Fruit fly (Drosophila melanogaster) whole organism, embryonic: ENCODE data around the gene spd-2.

Experiments
- Asciz ChIP-seq: fragments of 200-800 bp; sonication (Bioruptor generic); optimal IDR thresholded peaks from 2 replicates; lab custom pipeline; 2017; ENCODE audit warnings: missing biosample characterization, mild to moderate bottlenecking, missing genetic modification characterization, missing genetic modification reagents
- B-H1 ChIP-seq: fragments of 200-800 bp; sonication (Bioruptor generic); IDR thresholded peaks from 3 replicates; pipeline ENCODE4 v1.3.6; 2022; ENCODE audit warnings: missing biosample characterization, missing genetic modification characterization
- Bdp1 ChIP-seq: fragments of 200-800 bp; sonication (Bioruptor generic); optimal IDR thresholded peaks from 3 replicates; lab custom pipeline; 2016; ENCODE audit warnings: missing biosample characterization, missing genetic modification characterization
- CG11398 ChIP-seq: fragments of 200-800 bp; sonication (Bioruptor generic); optimal IDR thresholded peaks from 2 replicates; lab custom pipeline; 2016; ENCODE audit warnings: missing biosample characterization, missing genetic modification characterization
- CG11504 ChIP-seq: fragments of 200-800 bp; sonication (Bioruptor generic); optimal IDR thresholded peaks from 3 replicates; lab custom pipeline; 2019; ENCODE audit warnings: missing biosample characterization, mild to moderate bottlenecking, missing genetic modification characterization, moderate library complexity
- CG11560 ChIP-seq: fragments of 200-800 bp; sonication (Bioruptor generic); IDR thresholded peaks from 3 replicates; pipeline ENCODE4 v1.3.6; 2022; ENCODE audit warnings: missing biosample characterization, missing genetic modification characterization
- CG1233 ChIP-seq: fragments of 200-800 bp; sonication (Bioruptor generic); optimal IDR thresholded peaks from 4 replicates; lab custom pipeline; 2018; ENCODE audit warnings: missing biosample characterization, mild to moderate bottlenecking, missing genetic modification characterization
- CG12391 ChIP-seq: fragments of 200-800 bp; sonication (Bioruptor generic); optimal IDR thresholded peaks from 3 replicates; lab custom pipeline; 2018; ENCODE audit warnings: missing biosample characterization, mild to moderate bottlenecking, missing genetic modification characterization, moderate library complexity
- CG12659 ChIP-seq: fragments of 200-800 bp; sonication (Bioruptor generic); optimal IDR thresholded peaks from 3 replicates; lab custom pipeline; 2017; ENCODE audit warnings: mild to moderate bottlenecking, missing biosample characterization, missing genetic modification reagents, missing genetic modification characterization
- CG13123 ChIP-seq: fragments of 200-800 bp; sonication (Bioruptor generic); optimal IDR thresholded peaks from 2 replicates; lab custom pipeline; 2016; ENCODE audit warnings: missing biosample characterization, missing genetic modification characterization
- CG13775 ChIP-seq: fragments of 200-800 bp; sonication (Bioruptor generic); optimal IDR thresholded peaks from 3 replicates; lab custom pipeline; 2017; ENCODE audit warnings: missing biosample characterization, mild to moderate bottlenecking, missing genetic modification characterization
- CG14441 ChIP-seq: fragments of 200-800 bp; sonication (Bioruptor generic); IDR thresholded peaks from 2 replicates; pipeline ENCODE4 v1.3.6; 2022; ENCODE audit warnings: missing biosample characterization, missing genetic modification characterization
- CG14965 ChIP-seq: fragments of 200-800 bp; sonication (Bioruptor generic); optimal IDR thresholded peaks from 2 replicates; lab custom pipeline; 2016; ENCODE audit warnings: missing biosample characterization, missing genetic modification characterization, borderline replicate concordance
- CG15601 ChIP-seq: fragments of 200-800 bp; sonication (Bioruptor generic); optimal IDR thresholded peaks from 3 replicates; lab custom pipeline; 2019; ENCODE audit warnings: missing biosample characterization, mild to moderate bottlenecking, missing genetic modification characterization, moderate library complexity
- CG1602 ChIP-seq: fragments of 200-800 bp; sonication (Bioruptor generic); optimal IDR thresholded peaks from 3 replicates; lab custom pipeline; 2016; ENCODE audit warnings: missing biosample characterization, missing genetic modification characterization
- CG17328 ChIP-seq: fragments of 200-800 bp; sonication (Bioruptor generic); IDR thresholded peaks from 2 replicates; pipeline ENCODE4 v1.3.6; 2022; ENCODE audit warnings: missing biosample characterization, missing genetic modification characterization
- CG2129 ChIP-seq: fragments of 200-800 bp; sonication (Bioruptor generic); IDR thresholded peaks from 2 replicates; pipeline ENCODE4 v1.3.6; 2022; ENCODE audit warnings: missing biosample characterization, missing genetic modification characterization; ENCODE audit not compliant: partially characterized antibody
- CG4282 ChIP-seq: fragments of 200-800 bp; sonication (Bioruptor generic); optimal IDR thresholded peaks from 2 replicates; lab custom pipeline; 2016; ENCODE audit warnings: missing biosample characterization, missing genetic modification characterization
- CG43689 ChIP-seq: fragments of 200-800 bp; sonication (Bioruptor generic); IDR thresholded peaks from 2 replicates; pipeline ENCODE4 v1.3.6; 2022; ENCODE audit warnings: missing biosample characterization, missing genetic modification characterization
- CG4424 ChIP-seq: fragments of 200-800 bp; sonication (Bioruptor generic); optimal IDR thresholded peaks from 3 replicates; lab custom pipeline; 2016; ENCODE audit warnings: missing biosample characterization, missing genetic modification characterization
- CG7786 ChIP-seq: fragments of 200-800 bp; sonication (Bioruptor generic); optimal IDR thresholded peaks from 2 replicates; lab custom pipeline; 2016; ENCODE audit warnings: missing biosample characterization, missing genetic modification characterization
- CG8281 ChIP-seq: fragments of 200-800 bp; sonication (Bioruptor generic); optimal IDR thresholded peaks from 2 replicates; lab custom pipeline; 2018; ENCODE audit warnings: missing biosample characterization, mild to moderate bottlenecking, missing genetic modification characterization, moderate library complexity
- CG8478 ChIP-seq: fragments of >200 bp; optimal IDR thresholded peaks from 2 replicates; lab custom pipeline; 2018
- CG8765 ChIP-seq: fragments of 200-800 bp; sonication (Bioruptor generic); IDR thresholded peaks from 2 replicates; pipeline ENCODE4 v1.3.6; 2022; ENCODE audit warnings: missing biosample characterization, missing genetic modification characterization
- CG9727 ChIP-seq: fragments of 200-800 bp; sonication (Bioruptor generic); optimal IDR thresholded peaks from 3 replicates; lab custom pipeline; 2017; ENCODE audit warnings: missing biosample characterization, mild to moderate bottlenecking, missing genetic modification characterization
- Dad ChIP-seq: fragments of 200-800 bp; sonication (Bioruptor generic); optimal IDR thresholded peaks from 3 replicates; lab custom pipeline; 2016; ENCODE audit warnings: missing biosample characterization, missing genetic modification characterization
- Dll ChIP-seq: fragments of 200-800 bp; sonication (Bioruptor generic); IDR thresholded peaks from 4 replicates; pipeline ENCODE4 v1.3.6; 2022; ENCODE audit warnings: missing biosample characterization, missing genetic modification characterization; ENCODE audit not compliant: partially characterized antibody
- Fer2 ChIP-seq: fragments of 200-800 bp; sonication (Bioruptor generic); optimal IDR thresholded peaks from 2 replicates; lab custom pipeline; 2018; ENCODE audit warnings: missing biosample characterization, mild to moderate bottlenecking, missing genetic modification characterization, moderate library complexity
- H15 ChIP-seq: fragments of 200-800 bp; sonication (Bioruptor generic); IDR thresholded peaks from 3 replicates; pipeline ENCODE4 v1.3.6; 2022; ENCODE audit warnings: missing biosample characterization, missing genetic modification characterization
- HLH4C ChIP-seq: fragments of 200-800 bp; sonication (Bioruptor generic); IDR thresholded peaks from 3 replicates; pipeline ENCODE4 v1.3.6; 2022; ENCODE audit warnings: missing biosample characterization, missing genetic modification characterization; ENCODE audit not compliant: partially characterized antibody
- HLH54F ChIP-seq: fragments of 200-800 bp; sonication (Bioruptor generic); optimal IDR thresholded peaks from 3 replicates; lab custom pipeline; 2016; ENCODE audit warnings: missing biosample characterization, missing genetic modification characterization
- Hand ChIP-seq: fragments of 200-800 bp; sonication (Bioruptor generic); optimal IDR thresholded peaks from 2 replicates; lab custom pipeline; 2017; ENCODE audit warnings: mild to moderate bottlenecking, missing biosample characterization, missing genetic modification reagents, missing genetic modification characterization
- Mad ChIP-seq: fragments of 200-800 bp; sonication (Bioruptor generic); optimal IDR thresholded peaks from 2 replicates; lab custom pipeline; 2016; ENCODE audit warnings: missing biosample characterization, missing genetic modification characterization
- Myb ChIP-seq: fragments of 200-800 bp; sonication (Bioruptor generic); optimal IDR thresholded peaks from 2 replicates; lab custom pipeline; 2016; ENCODE audit warnings: missing biosample characterization, missing genetic modification characterization
- NFAT ChIP-seq: fragments of 200-800 bp; sonication (Bioruptor generic); IDR thresholded peaks from 2 replicates; pipeline ENCODE4 v1.3.6; 2022; ENCODE audit warnings: missing biosample characterization, missing genetic modification characterization
- NK7.1 ChIP-seq: fragments of 200-800 bp; sonication (Bioruptor generic); optimal IDR thresholded peaks from 3 replicates; lab custom pipeline; 2016; ENCODE audit warnings: missing biosample characterization, missing genetic modification characterization
- br ChIP-seq: fragments of >200 bp; optimal IDR thresholded peaks from 2 replicates; lab custom pipeline; 2017
- chinmo ChIP-seq: fragments of 200-800 bp; sonication (Bioruptor generic); IDR thresholded peaks from 4 replicates; pipeline ENCODE4 v1.3.6; 2022; ENCODE audit warnings: missing biosample characterization, missing genetic modification characterization; ENCODE audit not compliant: partially characterized antibody
- dati ChIP-seq: fragments of 200-800 bp; sonication (Bioruptor generic); IDR thresholded peaks from 2 replicates; pipeline ENCODE4 v1.3.6; 2022; ENCODE audit warnings: missing biosample characterization, missing genetic modification characterization
- fru ChIP-seq: fragments of >200 bp; optimal IDR thresholded peaks from 2 replicates; lab custom pipeline; 2017
- fu2 ChIP-seq: fragments of 200-800 bp; sonication (Bioruptor generic); optimal IDR thresholded peaks from 2 replicates; lab custom pipeline; 2016; ENCODE audit warnings: missing biosample characterization, missing genetic modification characterization
- insv ChIP-seq, 2 experiments: fragments of 200-800 bp; sonication (Bioruptor generic); optimal IDR thresholded peaks; 3 replicates each; lab custom pipeline; 2016 to 2018; ENCODE audit warnings: missing biosample characterization in 2 of 2, missing genetic modification characterization in 2 of 2
- lbe ChIP-seq: fragments of 200-800 bp; sonication (Bioruptor generic); optimal IDR thresholded peaks from 2 replicates; lab custom pipeline; 2016; ENCODE audit warnings: missing biosample characterization, mild to moderate bottlenecking, missing genetic modification characterization
- lilli ChIP-seq: fragments of 200-800 bp; sonication (Bioruptor generic); optimal IDR thresholded peaks from 3 replicates; lab custom pipeline; 2016; ENCODE audit warnings: missing biosample characterization, missing genetic modification characterization
- pan ChIP-seq, 4 experiments: fragments of >200 bp in 3 of 4; fragments of 200-800 bp in 1 of 4; sonication (Bioruptor generic) in 1 of 4; optimal IDR thresholded peaks in 3 of 4; IDR thresholded peaks in 1 of 4; 2 replicates each; pipeline versions ENCODE4 v1.3.6 to Lab custom; 2017 to 2022; ENCODE audit warnings: missing biosample characterization in 2 of 4, missing genetic modification characterization in 2 of 4, mixed read lengths in 1 of 4
- phol ChIP-seq: fragments of 200-800 bp; sonication (Bioruptor generic); optimal IDR thresholded peaks from 3 replicates; lab custom pipeline; 2018; ENCODE audit warnings: missing biosample characterization, mild to moderate bottlenecking, missing genetic modification characterization, moderate library complexity
- repo ChIP-seq: fragments of 200-800 bp; sonication (Bioruptor generic); optimal IDR thresholded peaks from 2 replicates; lab custom pipeline; 2016; ENCODE audit warnings: missing biosample characterization, missing genetic modification characterization
- sc ChIP-seq, 3 experiments: fragments of >200 bp in 2 of 3; fragments of 200-800 bp in 1 of 3; sonication (Bioruptor generic) in 1 of 3; optimal IDR thresholded peaks; 2 replicates in 2 of 3; 3 replicates in 1 of 3; lab custom pipeline; 2017; ENCODE audit warnings: mild to moderate bottlenecking in 1 of 3, missing biosample characterization in 1 of 3, missing genetic modification characterization in 1 of 3, missing genetic modification reagents in 1 of 3
- shn ChIP-seq: fragments of 200-800 bp; sonication (Bioruptor generic); optimal IDR thresholded peaks from 3 replicates; lab custom pipeline; 2016; ENCODE audit warnings: missing biosample characterization, missing genetic modification characterization
- tna ChIP-seq: fragments of 200-800 bp; sonication (Bioruptor generic); IDR thresholded peaks from 2 replicates; pipeline ENCODE4 v1.3.6; 2022; ENCODE audit warnings: missing biosample characterization, missing genetic modification characterization; ENCODE audit not compliant: partially characterized antibody
- wdn ChIP-seq: fragments of 200-800 bp; sonication (Bioruptor generic); IDR thresholded peaks from 2 replicates; pipeline ENCODE4 v1.3.6; 2022; ENCODE audit warnings: missing biosample characterization, missing genetic modification characterization
- yki ChIP-seq: fragments of >200 bp; optimal IDR thresholded peaks from 3 replicates; lab custom pipeline; 2018

Gene spd-2

dm6 chr3L:16580049-16580448, 14.8 kb downstream of the spd-2 start, which contains the start of gene nxf2 (continued):
- no peak for TF ChIP-seq CG11504 (tag; lab: Kevin White, UChicago)
- no peak for TF ChIP-seq CG1233 (GFP tag; lab: Kevin White, UChicago)
- no peak for TF ChIP-seq pan (optimal IDR thresholded peaks at IDR 0.05; lab: Kevin White, UChicago)
- no peak for TF ChIP-seq pan (GFP tag; optimal IDR thresholded peaks at IDR 0.05 in 1 of 2, IDR thresholded peaks at IDR 0.05 in 1 of 2)
- no peak for TF ChIP-seq dati (GFP tag; lab: Robert Waterston, UW)
- TF ChIP-seq shn = no peak
- no peak for TF ChIP-seq sc (optimal IDR thresholded peaks at IDR 0.05; lab: Kevin White, UChicago)
- no peak for TF ChIP-seq sc (GFP tag; optimal IDR thresholded peaks at IDR 0.05; lab: Kevin White, UChicago)
- no peak for TF ChIP-seq insv (GFP tag; optimal IDR thresholded peaks at IDR 0.05; lab: Kevin White, UChicago)
- no peak for TF ChIP-seq CG4424
- no peak for TF ChIP-seq yki
- TF ChIP-seq CG13123 (GFP tag; lab: Kevin White, UChicago) = no peak
- TF ChIP-seq Dll (GFP tag; lab: Robert Waterston, UW) = peak; percentile 59; the same call in 2 of the 4 replicates
- TF ChIP-seq wdn (GFP tag; lab: Robert Waterston, UW) = no peak
- TF ChIP-seq Fer2 = no peak
- TF ChIP-seq Bdp1 (GFP tag; lab: Kevin White, UChicago) = no peak
- no peak for TF ChIP-seq Asciz (GFP tag; lab: Kevin White, UChicago)
- TF ChIP-seq CG8765 (GFP tag; lab: Robert Waterston, UW) = no peak
- TF ChIP-seq H15 (GFP tag; lab: Robert Waterston, UW) = no peak
- no peak for TF ChIP-seq NFAT
- TF ChIP-seq tna (GFP tag; lab: Robert Waterston, UW) = no peak
- no peak for TF ChIP-seq CG43689
- no peak for TF ChIP-seq Dad (GFP tag; lab: Kevin White, UChicago)
- no peak for TF ChIP-seq Mad (GFP tag; lab: Kevin White, UChicago)
- no peak for TF ChIP-seq CG14441 (GFP tag; lab: Robert Waterston, UW)
- no peak for TF ChIP-seq CG8281 (tag; lab: Kevin White, UChicago)
- no peak for TF ChIP-seq Hand (GFP tag; lab: Kevin White, UChicago)
- no peak for TF ChIP-seq CG11560 (tag; lab: Robert Waterston, UW)
- TF ChIP-seq repo (GFP tag; lab: Kevin White, UChicago) = no peak
- TF ChIP-seq fru (lab: Kevin White, UChicago) = no peak
- TF ChIP-seq CG8478 (lab: Kevin White, UChicago) = no peak
- TF ChIP-seq CG9727 = no peak
- peak; percentile 54 for TF ChIP-seq Myb (GFP tag; lab: Kevin White, UChicago)
- TF ChIP-seq chinmo (GFP tag; lab: Robert Waterston, UW) = no peak
- no peak for TF ChIP-seq CG2129 (GFP tag; lab: Robert Waterston, UW)
- TF ChIP-seq CG12391 (tag; lab: Kevin White, UChicago) = no peak
- no peak for TF ChIP-seq CG7786
- TF ChIP-seq fu2 (GFP tag; lab: Kevin White, UChicago) = no peak
- no peak for TF ChIP-seq CG4282 (GFP tag; lab: Kevin White, UChicago)
- TF ChIP-seq HLH54F = no peak
- no peak for TF ChIP-seq B-H1 (GFP tag; lab: Robert Waterston, UW)
- TF ChIP-seq CG1602 (GFP tag; lab: Kevin White, UChicago) = no peak
- no peak for TF ChIP-seq br (lab: Kevin White, UChicago)
- TF ChIP-seq CG13775 (GFP tag; lab: Kevin White, UChicago) = no peak
- TF ChIP-seq CG12659 = no peak
- TF ChIP-seq CG14965 = no peak
- TF ChIP-seq CG15601 (tag; lab: Kevin White, UChicago) = no peak
- 0 out of 3 replicates have a peak, but pooled peaks have one; percentile 28 for TF ChIP-seq HLH4C (GFP tag; lab: Robert Waterston, UW)
- TF ChIP-seq phol (tag; lab: Kevin White, UChicago) = peak; percentile 76
- no peak for TF ChIP-seq CG11398 (GFP tag; lab: Kevin White, UChicago)
- TF ChIP-seq lilli (GFP tag; lab: Kevin White, UChicago) = no peak
- no peak for TF ChIP-seq NK7.1 (GFP tag; lab: Kevin White, UChicago)
- TF ChIP-seq CG17328 (GFP tag; lab: Robert Waterston, UW) = no peak
- TF ChIP-seq lbe (GFP tag; lab: Kevin White, UChicago) = peak; percentile 10
